Worm (Caenorhabditis elegans) whole organism, young adult: Measurements from ENCODE around the gene F13H8.8.
A peak's percentile ranks its signal among the peaks of the same experiment; 100 is the strongest.

Experiments
- B0019.2 ChIP-seq: fragments of 200-800 bp; sonication (Bioruptor generic); conservative IDR thresholded peaks from 2 replicates; pipeline ENCODE4 v1.3.6; 2022; ENCODE audit warnings: missing genetic modification reagents, missing genetic modification characterization, missing compliant biosample characterization
- C17E4.6 ChIP-seq: fragments of 200-800 bp; sonication (Bioruptor generic); IDR thresholded peaks from 2 replicates; pipeline ENCODE4 v1.3.6; 2022; ENCODE audit warnings: missing genetic modification reagents, missing genetic modification characterization, missing compliant biosample characterization
- F33H1.4 ChIP-seq: fragments of 200-800 bp; sonication (Bioruptor generic); IDR thresholded peaks from 2 replicates; pipeline ENCODE4 v1.3.6; 2022; ENCODE audit warnings: missing genetic modification reagents, missing genetic modification characterization, missing compliant biosample characterization
- F39B2.1 ChIP-seq: fragments of 200-800 bp; sonication (Bioruptor generic); IDR thresholded peaks from 2 replicates; pipeline ENCODE4 v1.3.6; 2022; ENCODE audit warnings: missing genetic modification reagents, missing genetic modification characterization, missing compliant biosample characterization
- F52B5.7 ChIP-seq: sonication (generic microtip); optimal IDR thresholded peaks from 2 replicates; lab custom pipeline; 2016; ENCODE audit warnings: mild to moderate bottlenecking, missing genetic modification characterization, missing compliant biosample characterization
- F55B11.4 ChIP-seq: sonication (generic microtip); optimal IDR thresholded peaks from 2 replicates; lab custom pipeline; 2016; ENCODE audit warnings: missing compliant biosample characterization, missing genetic modification characterization, borderline replicate concordance; ENCODE audit not compliant: insufficient read depth
- F57A8.1 ChIP-seq: fragments of 200-800 bp; sonication (Bioruptor generic); optimal IDR thresholded peaks from 2 replicates; lab custom pipeline; 2018; ENCODE audit warnings: mild to moderate bottlenecking, missing genetic modification characterization, moderate library complexity, missing compliant biosample characterization
- F57C9.4 ChIP-seq: sonication (generic microtip); optimal IDR thresholded peaks from 2 replicates; lab custom pipeline; 2017; ENCODE audit warnings: mild to moderate bottlenecking, missing genetic modification characterization, missing compliant biosample characterization
- K12H6.12 ChIP-seq: fragments of 200-800 bp; sonication (Bioruptor generic); optimal IDR thresholded peaks from 2 replicates; lab custom pipeline; 2018; ENCODE audit warnings: mild to moderate bottlenecking, missing genetic modification characterization, missing compliant biosample characterization
- Y53F4B.3 ChIP-seq: fragments of 200-800 bp; sonication (Bioruptor generic); IDR thresholded peaks from 2 replicates; pipeline ENCODE4 v1.3.6; 2022; ENCODE audit warnings: missing genetic modification reagents, missing genetic modification characterization, missing compliant biosample characterization
- Y56A3A.18 ChIP-seq: fragments of 200-800 bp; sonication (Bioruptor generic); IDR thresholded peaks from 2 replicates; pipeline ENCODE4 v1.3.6; 2022; ENCODE audit warnings: missing genetic modification reagents, missing genetic modification characterization, missing compliant biosample characterization
- ama-1 ChIP-seq, 3 experiments: fragments of 150-350 bp in 1 of 3; sonication (generic microtip) in 2 of 3; optimal IDR thresholded peaks; 2 replicates each; lab custom pipeline; 2014 to 2018; ENCODE audit warnings: missing biosample characterization in 2 of 3, missing genetic modification characterization in 2 of 3, missing genetic modification reagents in 2 of 3
- attf-6 ChIP-seq: fragments of 200-800 bp; sonication (Bioruptor generic); IDR thresholded peaks from 2 replicates; pipeline ENCODE4 v1.3.6; 2022; ENCODE audit warnings: missing genetic modification reagents, missing genetic modification characterization, missing compliant biosample characterization
- bed-1 ChIP-seq: fragments of 200-800 bp; sonication (Bioruptor generic); IDR thresholded peaks from 2 replicates; pipeline ENCODE4 v1.3.6; 2022; ENCODE audit warnings: missing genetic modification reagents, missing genetic modification characterization, missing compliant biosample characterization
- bed-2 ChIP-seq: fragments of 200-800 bp; sonication (Bioruptor generic); IDR thresholded peaks from 2 replicates; pipeline ENCODE4 v1.3.6; 2022; ENCODE audit warnings: missing genetic modification reagents, missing genetic modification characterization, missing compliant biosample characterization
- ccch-3 ChIP-seq: fragments of 200-800 bp; sonication (Bioruptor generic); optimal IDR thresholded peaks from 2 replicates; lab custom pipeline; 2018; ENCODE audit warnings: mild to moderate bottlenecking, missing genetic modification characterization, missing compliant biosample characterization
- cebp-1 ChIP-seq, 2 experiments: fragments of 200-800 bp in 1 of 2; sonication (Bioruptor generic) in 1 of 2; sonication (generic microtip) in 1 of 2; IDR thresholded peaks in 1 of 2; optimal IDR thresholded peaks in 1 of 2; 2 replicates each; pipeline versions ENCODE4 v1.3.6 to Lab custom; 2017 to 2022; ENCODE audit warnings: missing compliant biosample characterization in 2 of 2, missing genetic modification characterization in 2 of 2, mild to moderate bottlenecking in 1 of 2, missing genetic modification reagents in 1 of 2, moderate library complexity in 1 of 2
- ceh-27 ChIP-seq: fragments of 200-800 bp; sonication (Bioruptor generic); optimal IDR thresholded peaks from 2 replicates; lab custom pipeline; 2018; ENCODE audit warnings: mild to moderate bottlenecking, missing genetic modification characterization, moderate library complexity, missing compliant biosample characterization
- ceh-91 ChIP-seq: fragments of 200-800 bp; sonication (Bioruptor generic); IDR thresholded peaks from 2 replicates; pipeline ENCODE4 v1.3.6; 2022; ENCODE audit warnings: missing genetic modification reagents, missing genetic modification characterization, missing compliant biosample characterization
- dpff-1 ChIP-seq: sonication (generic microtip); optimal IDR thresholded peaks from 2 replicates; lab custom pipeline; 2017; ENCODE audit warnings: mild to moderate bottlenecking, missing genetic modification characterization, missing compliant biosample characterization
- egl-18 ChIP-seq: fragments of 200-800 bp; sonication (Bioruptor generic); IDR thresholded peaks from 2 replicates; pipeline ENCODE4 v1.3.6; 2022; ENCODE audit warnings: missing genetic modification reagents, missing genetic modification characterization, missing compliant biosample characterization
- egrh-3 ChIP-seq: fragments of 200-800 bp; sonication (Bioruptor generic); IDR thresholded peaks from 2 replicates; pipeline ENCODE4 v1.3.6; 2022; ENCODE audit warnings: missing genetic modification reagents, missing genetic modification characterization, missing compliant biosample characterization
- ekl-4 ChIP-seq: fragments of 200-800 bp; sonication (Bioruptor generic); IDR thresholded peaks from 2 replicates; pipeline ENCODE4 v1.3.6; 2022; ENCODE audit warnings: missing genetic modification reagents, missing genetic modification characterization, missing compliant biosample characterization
- fkh-3 ChIP-seq: sonication (generic microtip); optimal IDR thresholded peaks from 2 replicates; lab custom pipeline; 2016; ENCODE audit warnings: mild to moderate bottlenecking, missing genetic modification characterization, missing compliant biosample characterization
- him-1 ChIP-seq: sonication (generic microtip); optimal IDR thresholded peaks from 2 replicates; lab custom pipeline; 2016; ENCODE audit warnings: missing genotype, missing genetic modification reagents, missing genetic modification characterization, missing compliant biosample characterization
- hlh-12 ChIP-seq: sonication (generic microtip); optimal IDR thresholded peaks from 2 replicates; lab custom pipeline; 2016; ENCODE audit warnings: missing genetic modification characterization, missing compliant biosample characterization
- hlh-26 ChIP-seq: fragments of 200-800 bp; sonication (Bioruptor generic); conservative IDR thresholded peaks from 2 replicates; pipeline ENCODE4 v1.3.6; 2022; ENCODE audit warnings: missing genetic modification reagents, missing genetic modification characterization, missing compliant biosample characterization
- hmg-20 ChIP-seq: fragments of 200-800 bp; sonication (Bioruptor generic); IDR thresholded peaks from 2 replicates; pipeline ENCODE4 v1.3.6; 2022; ENCODE audit warnings: missing genetic modification reagents, missing genetic modification characterization, missing compliant biosample characterization
- hrde-1 ChIP-seq: sonication (generic microtip); optimal IDR thresholded peaks from 2 replicates; lab custom pipeline; 2016; ENCODE audit warnings: missing genetic modification characterization, mild to moderate bottlenecking, missing compliant biosample characterization, moderate library complexity, missing genotype, missing genetic modification reagents, borderline replicate concordance
- let-526 ChIP-seq: fragments of 200-800 bp; sonication (Bioruptor generic); IDR thresholded peaks from 2 replicates; pipeline ENCODE4 v1.3.6; 2022; ENCODE audit warnings: missing genetic modification reagents, missing genetic modification characterization, missing compliant biosample characterization
- lin-35 ChIP-seq, 3 experiments: fragments of 150-350 bp in 2 of 3; sonication (generic microtip) in 1 of 3; optimal IDR thresholded peaks; 2 replicates each; lab custom pipeline; 2014 to 2018; ENCODE audit warnings: missing biosample characterization in 3 of 3, missing genetic modification characterization in 3 of 3, missing genetic modification reagents in 3 of 3
- madf-10 ChIP-seq: sonication (generic microtip); optimal IDR thresholded peaks from 2 replicates; lab custom pipeline; 2016; ENCODE audit warnings: mild to moderate bottlenecking, missing genetic modification characterization, missing compliant biosample characterization
- mcd-1 ChIP-seq: fragments of 200-800 bp; sonication (Bioruptor generic); IDR thresholded peaks from 2 replicates; pipeline ENCODE4 v1.3.6; 2022; ENCODE audit warnings: missing genetic modification reagents, missing genetic modification characterization, missing compliant biosample characterization
- mel-28 ChIP-seq: sonication (generic microtip); optimal IDR thresholded peaks from 2 replicates; lab custom pipeline; 2016; ENCODE audit warnings: borderline replicate concordance, mild to moderate bottlenecking, missing genetic modification characterization, missing compliant biosample characterization
- nfya-1 ChIP-seq: sonication (generic microtip); optimal IDR thresholded peaks from 2 replicates; lab custom pipeline; 2017; ENCODE audit warnings: antibody characterized with exemption, missing compliant biosample characterization, missing genetic modification characterization, borderline replicate concordance; ENCODE audit not compliant: insufficient read depth
- nhr-120 ChIP-seq: fragments of 200-800 bp; sonication (Bioruptor generic); IDR thresholded peaks from 2 replicates; pipeline ENCODE4 v1.3.6; 2022; ENCODE audit warnings: missing genetic modification characterization, missing compliant biosample characterization
- nhr-179 ChIP-seq: sonication (generic microtip); optimal IDR thresholded peaks from 2 replicates; lab custom pipeline; 2016; ENCODE audit warnings: mild to moderate bottlenecking, missing genetic modification characterization, missing compliant biosample characterization
- nhr-90 ChIP-seq: sonication (generic microtip); optimal IDR thresholded peaks from 2 replicates; lab custom pipeline; 2016; ENCODE audit warnings: missing genotype, mild to moderate bottlenecking, missing genetic modification characterization, missing compliant biosample characterization
- sea-2 ChIP-seq: fragments of 200-800 bp; sonication (Bioruptor generic); IDR thresholded peaks from 2 replicates; pipeline ENCODE4 v1.3.6; 2022; ENCODE audit warnings: missing genetic modification characterization, missing compliant biosample characterization
- snpc-1.1 ChIP-seq: sonication (generic microtip); optimal IDR thresholded peaks from 2 replicates; lab custom pipeline; 2017; ENCODE audit warnings: missing genetic modification characterization, mild to moderate bottlenecking, missing compliant biosample characterization, antibody characterized with exemption, moderate library complexity, missing genotype, missing genetic modification reagents; ENCODE audit not compliant: insufficient read depth
- snpc-1.3 ChIP-seq: sonication (generic microtip); optimal IDR thresholded peaks from 2 replicates; lab custom pipeline; 2017; ENCODE audit warnings: missing genetic modification characterization, mild to moderate bottlenecking, missing compliant biosample characterization, antibody characterized with exemption, moderate library complexity, missing genotype, missing genetic modification reagents; ENCODE audit not compliant: insufficient read depth
- snpc-4 ChIP-seq, 5 experiments: fragments of 150-350 bp in 1 of 5; sonication (generic microtip) in 4 of 5; optimal IDR thresholded peaks; 2 replicates each; lab custom pipeline; 2014 to 2018; ENCODE audit warnings: missing genetic modification characterization in 5 of 5, missing biosample characterization in 3 of 5, antibody characterized with exemption in 2 of 5, mild to moderate bottlenecking in 2 of 5, missing compliant biosample characterization in 2 of 5, missing genotype in 2 of 5, moderate library complexity in 2 of 5, missing genetic modification reagents in 1 of 5
- tlf-1 ChIP-seq: fragments of 200-800 bp; sonication (Bioruptor generic); optimal IDR thresholded peaks from 2 replicates; lab custom pipeline; 2018; ENCODE audit warnings: mild to moderate bottlenecking, missing genetic modification characterization, missing compliant biosample characterization
- unc-62 ChIP-seq: fragments of 150-350 bp; optimal IDR thresholded peaks from 2 replicates; lab custom pipeline; 2014; ENCODE audit warnings: missing biosample characterization, missing genetic modification reagents, missing genetic modification characterization
- zfh-2 ChIP-seq: fragments of 200-800 bp; sonication (Bioruptor generic); conservative IDR thresholded peaks from 2 replicates; pipeline ENCODE4 v1.3.6; 2022; ENCODE audit warnings: missing genetic modification reagents, missing genetic modification characterization, missing compliant biosample characterization

The F13H8.8 gene

DNA sequence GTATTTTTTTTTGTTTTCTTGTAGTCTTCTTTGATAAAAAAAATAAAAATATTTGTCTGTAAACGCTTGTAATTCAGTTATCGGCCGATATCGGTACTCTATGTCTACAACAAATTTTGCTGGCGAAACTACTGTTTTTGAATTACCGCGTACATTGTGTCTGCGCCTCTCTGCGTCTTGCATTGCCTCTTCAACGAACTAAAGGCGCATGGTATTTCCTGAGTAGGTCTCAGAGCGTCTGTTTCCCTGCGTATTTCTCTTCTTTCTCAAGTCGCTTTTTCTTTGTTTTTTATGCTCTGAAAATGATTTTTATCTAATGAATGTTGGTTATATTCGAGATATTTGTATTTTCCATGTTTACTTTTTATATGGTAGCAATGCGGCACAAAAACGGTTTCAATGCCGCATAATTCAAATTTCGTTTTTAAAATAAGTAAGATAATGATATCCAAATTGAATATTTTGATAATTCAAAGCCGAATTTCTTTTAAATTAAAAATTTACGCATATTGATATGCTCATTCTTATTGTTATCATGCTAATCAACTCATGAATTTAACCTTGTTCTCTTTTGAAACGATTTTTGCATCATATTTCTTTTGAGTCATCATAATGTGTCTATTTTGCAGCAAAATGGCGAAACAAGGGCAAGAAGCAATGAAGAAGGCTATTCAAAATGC, 17.0 kb downstream of the F13H8.8 start, which contains the start of gene phb-2 (continued):
- peak; percentile 64 for TF ChIP-seq snpc-1.3 (tag; lab: Kevin White, UChicago)
- TF ChIP-seq mcd-1 (GFP tag; lab: Robert Waterston, UW) = peak; percentile 75
- no peak for TF ChIP-seq snpc-1.1 (tag; lab: Kevin White, UChicago)
- TF ChIP-seq egrh-3 (GFP tag; lab: Robert Waterston, UW) = no peak
- no peak for TF ChIP-seq attf-6
- no peak for TF ChIP-seq madf-10 (tag; lab: Kevin White, UChicago)
- no peak for TF ChIP-seq tlf-1 (GFP tag; lab: Kevin White, UChicago)
- no peak for TF ChIP-seq unc-62 (GFP tag; lab: Kevin White, UChicago)
- TF ChIP-seq ceh-27 (GFP tag; lab: Kevin White, UChicago) = peak; percentile 68
- TF ChIP-seq cebp-1 (GFP tag; IDR thresholded peaks at IDR 0.05; lab: Robert Waterston, UW) = 0 out of 2 replicates have a peak, but pooled peaks have one; percentile 14
- TF ChIP-seq cebp-1 (tag; optimal IDR thresholded peaks at IDR 0.05; lab: Kevin White, UChicago) = peak; percentile 59
- TF ChIP-seq nfya-1 (tag; lab: Kevin White, UChicago) = no peak
- TF ChIP-seq ama-1 (optimal IDR thresholded peaks at IDR 0.05; lab: Kevin White, UChicago) = no peak
- TF ChIP-seq ama-1 (GFP tag; optimal IDR thresholded peaks at IDR 0.05; lab: Kevin White, UChicago) = peak in 1 of 2 experiments; percentile 32
- no peak for TF ChIP-seq F57A8.1 (GFP tag; lab: Kevin White, UChicago)
- TF ChIP-seq him-1 (tag; lab: Kevin White, UChicago) = no peak
- TF ChIP-seq egl-18 (GFP tag; lab: Robert Waterston, UW) = no peak
- TF ChIP-seq bed-1 = no peak
- no peak for TF ChIP-seq hlh-12 (tag; lab: Kevin White, UChicago)
- no peak for TF ChIP-seq hmg-20
- TF ChIP-seq sea-2 = no peak
- no peak for TF ChIP-seq hrde-1 (tag; lab: Kevin White, UChicago)
- no peak for TF ChIP-seq F57C9.4
- no peak for TF ChIP-seq nhr-120 (GFP tag; lab: Robert Waterston, UW)
- TF ChIP-seq ceh-91 (GFP tag; lab: Robert Waterston, UW) = peak; percentile 52
- TF ChIP-seq B0019.2 (GFP tag; lab: Robert Waterston, UW) = no peak
- no peak for TF ChIP-seq nhr-90 (tag; lab: Kevin White, UChicago)
- peak; percentile 25 for TF ChIP-seq K12H6.12 (tag; lab: Kevin White, UChicago)
- TF ChIP-seq F33H1.4 = peak; percentile 84
- no peak for TF ChIP-seq hlh-26 (GFP tag; lab: Robert Waterston, UW)
- peak; percentile 2 for TF ChIP-seq ccch-3 (GFP tag; lab: Kevin White, UChicago)
- peak; percentile 59 for TF ChIP-seq ekl-4 (GFP tag; lab: Robert Waterston, UW)
- TF ChIP-seq nhr-179 (tag; lab: Kevin White, UChicago) = no peak
- no peak for TF ChIP-seq F39B2.1
- no peak for TF ChIP-seq snpc-4 (GFP tag; optimal IDR thresholded peaks at IDR 0.05; lab: Kevin White, UChicago)
- TF ChIP-seq snpc-4 (tag; optimal IDR thresholded peaks at IDR 0.05; lab: Kevin White, UChicago) = peak; percentile 5 to 51 (median 15)
- TF ChIP-seq let-526 = 0 out of 2 replicates have a peak, but pooled peaks have one; percentile 7
- no peak for TF ChIP-seq zfh-2
- TF ChIP-seq F55B11.4 = no peak
- peak; percentile 39; the same call in 1 of the 2 replicates for TF ChIP-seq C17E4.6 (GFP tag; lab: Robert Waterston, UW)
- no peak for TF ChIP-seq Y56A3A.18 (GFP tag; lab: Robert Waterston, UW)
- no peak for TF ChIP-seq Y53F4B.3 (GFP tag; lab: Robert Waterston, UW)
- TF ChIP-seq bed-2 (GFP tag; lab: Robert Waterston, UW) = no peak
- no peak for TF ChIP-seq fkh-3 (tag; lab: Kevin White, UChicago)
- TF ChIP-seq dpff-1 = no peak
- peak in 2 of 3 experiments; percentile 2 to 90 for TF ChIP-seq lin-35 (GFP tag; optimal IDR thresholded peaks at IDR 0.05; lab: Kevin White, UChicago)
- TF ChIP-seq mel-28 = no peak
- TF ChIP-seq F52B5.7 (tag; lab: Kevin White, UChicago) = no peak
